Worm (Caenorhabditis elegans) whole organism, young adult: Measurements from ENCODE around the gene swt-4.

Experiments used
- F22D6.2 ChIP-seq: sonication (generic microtip); optimal IDR thresholded peaks from 2 replicates; lab custom pipeline; 2016; ENCODE audit warnings: mild to moderate bottlenecking, missing genetic modification characterization, missing compliant biosample characterization
- F33H1.4 ChIP-seq: fragments of 200-800 bp; sonication (Bioruptor generic); IDR thresholded peaks from 2 replicates; pipeline ENCODE4 v1.3.6; 2022; ENCODE audit warnings: missing genetic modification reagents, missing genetic modification characterization, missing compliant biosample characterization
- F57C9.4 ChIP-seq: sonication (generic microtip); optimal IDR thresholded peaks from 2 replicates; lab custom pipeline; 2017; ENCODE audit warnings: mild to moderate bottlenecking, missing genetic modification characterization, missing compliant biosample characterization
- Y67H2A.10 ChIP-seq: fragments of 200-800 bp; sonication (Bioruptor generic); conservative IDR thresholded peaks from 2 replicates; pipeline ENCODE4 v1.3.6; 2022; ENCODE audit warnings: missing genetic modification reagents, missing genetic modification characterization, missing compliant biosample characterization
- Y95B8A.8 ChIP-seq: fragments of 200-800 bp; sonication (Bioruptor generic); IDR thresholded peaks from 2 replicates; pipeline ENCODE4 v1.3.6; 2022; ENCODE audit warnings: missing genetic modification reagents, missing genetic modification characterization, missing compliant biosample characterization
- ccch-3 ChIP-seq: fragments of 200-800 bp; sonication (Bioruptor generic); optimal IDR thresholded peaks from 2 replicates; lab custom pipeline; 2018; ENCODE audit warnings: mild to moderate bottlenecking, missing genetic modification characterization, missing compliant biosample characterization
- ceh-100 ChIP-seq: fragments of 200-800 bp; sonication (Bioruptor generic); IDR thresholded peaks from 2 replicates; pipeline ENCODE4 v1.3.6; 2022; ENCODE audit warnings: missing genetic modification reagents, missing genetic modification characterization, missing compliant biosample characterization
- ceh-27 ChIP-seq: fragments of 200-800 bp; sonication (Bioruptor generic); optimal IDR thresholded peaks from 2 replicates; lab custom pipeline; 2018; ENCODE audit warnings: mild to moderate bottlenecking, missing genetic modification characterization, moderate library complexity, missing compliant biosample characterization
- chd-7 ChIP-seq: sonication (generic microtip); optimal IDR thresholded peaks from 2 replicates; lab custom pipeline; 2016; ENCODE audit warnings: mild to moderate bottlenecking, missing genetic modification characterization, moderate library complexity, missing compliant biosample characterization
- die-1 ChIP-seq: sonication (generic microtip); optimal IDR thresholded peaks from 2 replicates; lab custom pipeline; 2016; ENCODE audit warnings: missing genotype, mild to moderate bottlenecking, missing genetic modification characterization, missing compliant biosample characterization
- dox-1 ChIP-seq: fragments of 200-800 bp; sonication (Bioruptor generic); IDR thresholded peaks from 2 replicates; pipeline ENCODE4 v1.3.6; 2022; ENCODE audit warnings: missing genetic modification reagents, missing genetic modification characterization, missing compliant biosample characterization
- dpl-1 ChIP-seq: fragments of 150-350 bp; optimal IDR thresholded peaks from 2 replicates; lab custom pipeline; 2014; ENCODE audit warnings: missing biosample characterization, missing genetic modification reagents, missing genetic modification characterization
- egl-18 ChIP-seq: fragments of 200-800 bp; sonication (Bioruptor generic); IDR thresholded peaks from 2 replicates; pipeline ENCODE4 v1.3.6; 2022; ENCODE audit warnings: missing genetic modification reagents, missing genetic modification characterization, missing compliant biosample characterization
- gei-17 ChIP-seq: fragments of 200-800 bp; sonication (Bioruptor generic); optimal IDR thresholded peaks from 2 replicates; lab custom pipeline; 2018; ENCODE audit warnings: mild to moderate bottlenecking, missing genetic modification characterization, missing compliant biosample characterization
- hsf-1 ChIP-seq: fragments of 200-800 bp; sonication (Bioruptor generic); IDR thresholded peaks from 2 replicates; pipeline ENCODE4 v1.3.6; 2022; ENCODE audit warnings: missing genetic modification reagents, missing genetic modification characterization, missing compliant biosample characterization
- lin-26 ChIP-seq: fragments of 200-800 bp; sonication (Bioruptor generic); IDR thresholded peaks from 2 replicates; pipeline ENCODE4 v1.3.6; 2022; ENCODE audit warnings: missing genetic modification reagents, missing genetic modification characterization, missing compliant biosample characterization
- lin-40 ChIP-seq: sonication (generic microtip); optimal IDR thresholded peaks from 2 replicates; lab custom pipeline; 2016; ENCODE audit warnings: missing genetic modification characterization, mild to moderate bottlenecking, missing compliant biosample characterization, missing genotype, missing genetic modification reagents
- madf-10 ChIP-seq: sonication (generic microtip); optimal IDR thresholded peaks from 2 replicates; lab custom pipeline; 2016; ENCODE audit warnings: mild to moderate bottlenecking, missing genetic modification characterization, missing compliant biosample characterization
- mcd-1 ChIP-seq: fragments of 200-800 bp; sonication (Bioruptor generic); IDR thresholded peaks from 2 replicates; pipeline ENCODE4 v1.3.6; 2022; ENCODE audit warnings: missing genetic modification reagents, missing genetic modification characterization, missing compliant biosample characterization
- mel-28 ChIP-seq: sonication (generic microtip); optimal IDR thresholded peaks from 2 replicates; lab custom pipeline; 2016; ENCODE audit warnings: borderline replicate concordance, mild to moderate bottlenecking, missing genetic modification characterization, missing compliant biosample characterization
- mes-4 ChIP-seq: sonication (generic microtip); optimal IDR thresholded peaks from 2 replicates; lab custom pipeline; 2016; ENCODE audit warnings: missing genotype, missing genetic modification characterization, missing compliant biosample characterization
- nfya-1 ChIP-seq: sonication (generic microtip); optimal IDR thresholded peaks from 2 replicates; lab custom pipeline; 2017; ENCODE audit warnings: antibody characterized with exemption, missing compliant biosample characterization, missing genetic modification characterization, borderline replicate concordance; ENCODE audit not compliant: insufficient read depth
- nfya-2 ChIP-seq: fragments of 200-800 bp; sonication (Bioruptor generic); IDR thresholded peaks from 2 replicates; pipeline ENCODE4 v1.3.6; 2022; ENCODE audit warnings: missing genetic modification reagents, missing genetic modification characterization, missing compliant biosample characterization
- nhr-120 ChIP-seq: fragments of 200-800 bp; sonication (Bioruptor generic); IDR thresholded peaks from 2 replicates; pipeline ENCODE4 v1.3.6; 2022; ENCODE audit warnings: missing genetic modification characterization, missing compliant biosample characterization
- snpc-4 ChIP-seq, 5 experiments: fragments of 150-350 bp in 1 of 5; sonication (generic microtip) in 4 of 5; optimal IDR thresholded peaks; 2 replicates each; lab custom pipeline; 2014 to 2018; ENCODE audit warnings: missing genetic modification characterization in 5 of 5, missing biosample characterization in 3 of 5, antibody characterized with exemption in 2 of 5, mild to moderate bottlenecking in 2 of 5, missing compliant biosample characterization in 2 of 5, missing genotype in 2 of 5, moderate library complexity in 2 of 5, missing genetic modification reagents in 1 of 5
- unc-130 ChIP-seq: sonication (generic microtip); optimal IDR thresholded peaks from 2 replicates; lab custom pipeline; 2016; ENCODE audit warnings: missing genetic modification reagents, missing genetic modification characterization, missing compliant biosample characterization
- xnd-1 ChIP-seq: sonication (generic microtip); optimal IDR thresholded peaks from 2 replicates; lab custom pipeline; 2016; ENCODE audit warnings: missing genotype, missing genetic modification reagents, missing genetic modification characterization, missing compliant biosample characterization
- zfh-2 ChIP-seq: fragments of 200-800 bp; sonication (Bioruptor generic); conservative IDR thresholded peaks from 2 replicates; pipeline ENCODE4 v1.3.6; 2022; ENCODE audit warnings: missing genetic modification reagents, missing genetic modification characterization, missing compliant biosample characterization
- zim-3 ChIP-seq: sonication (generic microtip); optimal IDR thresholded peaks from 2 replicates; lab custom pipeline; 2017; ENCODE audit warnings: mild to moderate bottlenecking, missing genetic modification characterization, moderate library complexity, missing compliant biosample characterization
- ztf-28 ChIP-seq: fragments of 200-800 bp; sonication (Bioruptor generic); IDR thresholded peaks from 2 replicates; pipeline ENCODE4 v1.3.6; 2022; ENCODE audit warnings: missing genetic modification reagents, missing genetic modification characterization, missing compliant biosample characterization

The swt-4 gene

DNA sequence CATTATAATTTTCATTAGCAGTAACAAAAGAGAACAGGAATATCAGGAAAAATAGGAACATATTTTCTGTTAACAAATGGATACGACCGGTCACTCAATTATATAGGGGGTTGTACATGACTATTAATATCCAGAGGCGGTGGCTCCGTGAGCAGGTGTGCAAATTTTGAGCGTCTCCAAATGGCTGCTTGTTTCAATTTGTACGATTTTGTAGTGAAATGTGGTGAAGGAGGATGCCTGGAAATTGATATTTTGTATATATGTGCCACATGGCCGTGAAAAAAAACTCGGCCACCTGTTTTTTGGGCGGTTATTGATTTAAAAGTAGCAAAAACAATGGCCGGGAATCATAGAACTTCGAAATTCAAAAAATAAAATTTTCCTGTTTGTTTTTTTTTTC, 36.2 kb downstream of the swt-4 start, which contains the start of gene Y45F3A.8:
TSS of gene Y45F3A.8 (minus strand) at position 101 of the 400 bp plus-strand sequence.
- TF ChIP-seq dox-1 (GFP tag; lab: Robert Waterston, UW) (no peak), Y67H2A.10 (no peak), zim-3 (no peak), nfya-2 (GFP tag; lab: Robert Waterston, UW) (no peak), F57C9.4 (tag; lab: Kevin White, UChicago) (no peak), nfya-1 (no peak), chd-7 (tag; lab: Kevin White, UChicago) (no peak)

DNA sequence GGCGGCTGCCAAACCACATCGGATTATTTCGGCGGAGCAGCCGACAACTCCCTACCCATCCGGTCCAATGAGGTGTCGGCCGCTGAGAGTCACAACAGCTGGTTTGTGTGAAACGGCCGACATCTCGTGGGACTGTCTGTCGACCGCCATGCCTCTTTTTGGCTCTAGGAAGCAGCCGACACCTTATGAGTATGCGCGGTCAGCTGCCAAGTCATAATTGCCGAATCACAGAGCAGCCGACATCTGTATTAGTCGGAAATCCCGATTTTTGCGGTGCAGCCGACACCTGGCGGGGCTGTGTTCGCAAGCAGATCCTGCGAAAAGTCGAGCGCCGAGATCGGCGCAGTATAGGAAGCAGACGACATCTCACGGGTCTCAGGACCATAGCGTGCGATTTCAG, 36.9 kb downstream of the swt-4 start:
- TF ChIP-seq snpc-4 (GFP tag; optimal IDR thresholded peaks at IDR 0.05; lab: Kevin White, UChicago) (peak; percentile 49), snpc-4 (tag; optimal IDR thresholded peaks at IDR 0.05; lab: Kevin White, UChicago) (no peak), ceh-27 (no peak), chd-7 (tag; lab: Kevin White, UChicago) (no peak), zfh-2 (GFP tag; lab: Robert Waterston, UW) (peak; percentile 76)

DNA sequence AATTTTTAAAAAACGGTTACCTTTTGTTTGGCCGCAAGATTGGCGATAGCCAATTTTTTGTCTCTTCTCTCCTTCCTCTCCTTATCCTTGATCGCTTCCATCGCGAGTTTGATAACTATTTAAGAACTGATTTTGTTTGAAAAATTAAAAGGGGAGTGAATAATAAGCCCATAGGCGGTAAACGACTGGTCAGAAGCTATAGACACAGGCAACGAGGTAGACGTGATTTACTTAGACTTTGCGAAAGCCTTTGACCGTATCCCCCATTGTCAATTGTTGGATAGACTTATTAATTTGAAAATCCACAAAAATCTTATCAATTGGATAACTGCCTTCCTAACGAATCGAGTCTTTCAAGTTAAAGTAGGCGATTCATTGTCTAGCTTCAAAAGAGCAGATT, 42.7 kb downstream of the swt-4 start, which contains the start of gene Y45F3A.5:
TSS of gene Y45F3A.5 (minus strand) at position 101 of the 400 bp plus-strand sequence.
- TF ChIP-seq F22D6.2 (tag; lab: Kevin White, UChicago) (no peak), ztf-28 (GFP tag; lab: Robert Waterston, UW) (no peak), mcd-1 (GFP tag; lab: Robert Waterston, UW) (no peak), nhr-120 (GFP tag; lab: Robert Waterston, UW) (no peak), die-1 (no peak), gei-17 (GFP tag; lab: Kevin White, UChicago) (no peak), dox-1 (GFP tag; lab: Robert Waterston, UW) (no peak), lin-40 (tag; lab: Kevin White, UChicago) (no peak), hsf-1 (no peak), Y95B8A.8 (GFP tag; lab: Robert Waterston, UW) (no peak), mel-28 (tag; lab: Kevin White, UChicago) (no peak), egl-18 (no peak)

DNA sequence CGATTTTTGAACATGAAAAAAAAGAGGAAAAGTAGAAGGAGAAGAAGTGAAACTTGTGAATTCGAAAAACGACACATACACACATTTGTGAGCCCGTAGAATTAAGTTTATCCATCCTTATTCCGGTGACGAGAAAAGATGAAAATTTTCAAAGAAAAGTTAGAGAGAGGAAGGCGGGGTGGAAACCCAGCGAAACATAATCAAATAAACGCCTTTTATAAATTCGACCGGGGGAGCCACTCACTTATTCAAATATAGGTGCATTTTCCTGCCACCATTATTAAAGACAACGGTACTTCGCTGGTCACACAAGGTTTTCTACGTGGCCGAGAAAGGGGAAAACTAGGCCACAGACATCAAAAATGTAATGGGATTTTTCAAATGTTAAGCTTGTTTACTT, 45.5 kb downstream of the swt-4 start:
- 0 out of 2 replicates have a peak, but pooled peaks have one; percentile 25 for TF ChIP-seq lin-26 (GFP tag; lab: Robert Waterston, UW)
- no peak for TF ChIP-seq mes-4

DNA sequence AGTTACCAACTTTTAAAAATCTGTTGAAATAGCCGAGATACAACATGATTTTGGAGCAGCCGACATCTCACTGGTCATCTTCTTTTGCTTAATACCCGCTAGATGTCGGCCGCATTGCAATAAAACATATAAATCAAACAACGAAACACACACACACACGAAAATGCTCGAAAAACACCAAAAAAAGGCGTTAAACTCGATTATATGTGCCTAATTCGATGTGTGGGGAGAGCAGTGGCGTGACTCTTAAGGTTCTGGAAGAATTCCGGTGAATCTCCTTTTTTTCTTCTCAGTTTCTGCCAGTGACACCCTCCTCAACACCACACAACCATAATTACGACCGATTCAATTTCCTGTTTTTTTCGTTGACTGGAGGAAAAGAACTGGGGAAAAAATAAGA, 48.7 kb downstream of the swt-4 start:
- TF ChIP-seq ceh-100 (GFP tag; lab: Robert Waterston, UW) (no peak), snpc-4 (GFP tag; optimal IDR thresholded peaks at IDR 0.05; lab: Kevin White, UChicago) (no peak), snpc-4 (tag; optimal IDR thresholded peaks at IDR 0.05; lab: Kevin White, UChicago) (peak in 2 of 4 experiments; percentile 36 to 69)

DNA sequence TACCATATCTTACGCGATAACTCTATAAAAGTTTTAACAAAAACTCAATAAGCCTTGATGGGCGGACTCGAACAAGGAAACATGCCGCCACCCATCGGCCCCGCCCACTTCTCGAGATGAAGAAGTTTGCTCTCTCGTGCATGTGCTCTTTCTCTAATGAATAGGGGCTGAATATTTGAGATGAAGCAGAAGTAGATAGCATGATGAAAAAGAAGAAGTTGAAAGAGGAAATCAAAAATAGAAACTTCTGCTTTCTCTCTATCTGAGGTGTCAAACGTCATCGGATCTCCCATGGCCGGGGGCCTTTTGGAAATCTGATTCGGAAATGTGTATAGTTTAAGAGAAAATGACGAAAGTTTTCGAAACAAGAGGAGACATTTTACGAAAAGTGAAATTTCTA, 50.1 kb downstream of the swt-4 start:
- no peak for TF ChIP-seq unc-130
- TF ChIP-seq madf-10 (tag; lab: Kevin White, UChicago) = no peak
- TF ChIP-seq xnd-1 (tag; lab: Kevin White, UChicago) = no peak
- TF ChIP-seq dpl-1 (GFP tag; lab: Kevin White, UChicago) = no peak
- TF ChIP-seq F33H1.4 = no peak
- TF ChIP-seq ccch-3 = no peak
- TF ChIP-seq lin-40 (tag; lab: Kevin White, UChicago) = no peak
